Worm (Caenorhabditis elegans): Measurements from ENCODE around the gene H04D03.7.

- TF ChIP-seq ceh-83 (GFP tag; optimal IDR thresholded peaks at IDR 0.05), result no peak
- TF ChIP-seq ces-1 (GFP tag; optimal IDR thresholded peaks at IDR 0.05), result no peak
- TF ChIP-seq lin-13 (tag; optimal IDR thresholded peaks at IDR 0.05), result no peak
Measured at ce11 chrIII:10481988-10482387, 35.4 kb upstream of the H04D03.7 start, which contains the start of gene D2045.8.

All from whole organism, mixed stage, embryonic.